Fruit fly (Drosophila melanogaster): ENCODE measurements around the gene CG33769.

The CG33769 gene

DNA sequence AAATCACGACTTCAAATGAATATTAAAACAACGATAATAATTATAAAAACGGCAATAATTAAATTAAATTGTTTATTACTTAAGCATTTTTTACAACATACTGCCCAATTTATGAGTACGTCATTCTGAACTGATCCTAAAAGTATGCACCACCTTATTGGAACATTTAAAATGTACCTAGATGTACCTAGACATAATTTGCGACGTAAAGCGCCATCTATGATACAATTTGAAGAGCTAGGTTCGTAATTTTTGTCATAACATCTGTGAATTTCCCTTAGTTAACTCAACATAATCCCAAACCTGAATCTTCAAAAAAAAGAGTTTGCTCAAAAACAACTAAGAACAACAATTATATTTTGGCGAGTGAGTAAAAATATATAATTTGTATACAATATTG lies 13.6 kb upstream of the CG33769 start:
- TF ChIP-seq rgr (GFP tag; optimal IDR thresholded peaks at IDR 0.05), result no peak
- peak; percentile 52 for TF ChIP-seq Myc (optimal IDR thresholded peaks at IDR 0.05)

DNA sequence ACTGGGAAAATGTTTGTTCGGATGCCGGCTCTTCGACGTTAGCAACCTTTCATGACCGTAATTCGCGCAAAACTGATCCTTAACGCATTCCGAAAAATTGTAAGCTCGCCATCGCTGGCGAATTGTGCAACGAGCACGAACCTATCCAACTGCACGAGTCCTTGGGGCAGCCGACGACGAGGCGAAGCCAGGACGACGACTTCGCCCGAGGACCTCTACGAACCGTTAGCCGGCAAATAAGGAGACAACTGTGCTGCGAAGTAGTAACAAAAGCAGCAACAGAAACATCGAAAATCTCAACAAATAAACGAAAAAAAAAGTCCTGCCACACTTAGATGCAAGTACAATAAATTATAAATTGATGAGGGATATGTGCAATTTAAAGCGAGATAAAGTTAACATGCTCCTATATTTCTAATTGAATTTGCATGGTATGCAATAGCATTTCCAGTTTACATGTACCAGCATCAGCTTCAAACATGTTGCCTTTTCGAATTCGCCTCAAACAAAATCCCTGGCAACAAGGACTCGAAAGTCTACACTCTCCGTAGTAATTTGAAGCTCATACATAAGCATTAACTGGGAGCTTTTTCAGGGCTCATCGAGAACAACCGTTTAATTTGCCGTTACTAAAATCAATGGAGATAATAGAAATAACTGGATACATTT lies 9.7 kb upstream of the CG33769 start, which contains the start of gene CG14459:
Gene CG14459 (minus strand): TSS at position 51 of the 669 bp plus-strand sequence.
- TF ChIP-seq Sp1 (GFP tag; optimal IDR thresholded peaks at IDR 0.05), result no peak
- TF ChIP-seq lola (GFP tag; optimal IDR thresholded peaks at IDR 0.05), result no peak
- TF ChIP-seq Mio (GFP tag; optimal IDR thresholded peaks at IDR 0.05), result no peak
- TF ChIP-seq br (GFP tag; optimal IDR thresholded peaks at IDR 0.05), result no peak
- TF ChIP-seq usp (GFP tag; optimal IDR thresholded peaks at IDR 0.05), result no peak
- no peak for TF ChIP-seq fru (GFP tag; optimal IDR thresholded peaks at IDR 0.05)
- no peak for TF ChIP-seq dmrt93B (GFP tag; optimal IDR thresholded peaks at IDR 0.05)
- TF ChIP-seq psq (GFP tag; optimal IDR thresholded peaks at IDR 0.05), result no peak
- no peak for TF ChIP-seq h (GFP tag; optimal IDR thresholded peaks at IDR 0.05)
- TF ChIP-seq Hnf4 (GFP tag; optimal IDR thresholded peaks at IDR 0.05), result no peak
- TF ChIP-seq dl (GFP tag; optimal IDR thresholded peaks at IDR 0.05; ENCODE audit: insufficient read depth in 1 of 2, partially characterized antibody in 2 of 2), result no peak
- TF ChIP-seq Jra (GFP tag; optimal IDR thresholded peaks at IDR 0.05), result no peak
- no peak for TF ChIP-seq woc (GFP tag; optimal IDR thresholded peaks at IDR 0.05)

- TF ChIP-seq jim (GFP tag; optimal IDR thresholded peaks at IDR 0.05) (no peak), tai (GFP tag; optimal IDR thresholded peaks at IDR 0.05) (no peak), Hr83 (GFP tag; optimal IDR thresholded peaks at IDR 0.05; ENCODE audit: poor library complexity, severe bottlenecking) (no peak), CG9705 (GFP tag; optimal IDR thresholded peaks at IDR 0.05) (no peak), usp (GFP tag; optimal IDR thresholded peaks at IDR 0.05) (no peak), ey (GFP tag; optimal IDR thresholded peaks at IDR 0.05) (no peak), h (GFP tag; optimal IDR thresholded peaks at IDR 0.05) (no peak)
Measured at dm6 chr3L:22642276-22642900, 5.3 kb upstream of the CG33769 start.

DNA sequence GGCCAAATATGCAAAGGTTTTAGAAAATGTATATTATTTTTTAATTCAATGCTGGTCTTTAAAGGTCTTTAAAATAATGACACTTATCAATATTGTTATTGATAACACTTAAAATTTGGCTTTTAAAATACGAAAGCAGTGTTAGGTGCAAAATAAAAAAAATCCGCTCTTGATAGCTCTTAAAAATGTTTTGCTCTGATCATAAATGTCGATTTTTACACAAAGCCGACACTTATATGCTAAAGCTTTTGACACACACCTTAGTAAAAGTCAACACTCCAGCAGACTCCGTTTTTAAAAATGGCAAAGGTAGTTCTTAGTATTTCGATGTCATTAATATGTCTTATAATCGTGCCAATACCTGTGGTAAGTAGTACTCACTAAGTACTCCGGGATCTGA lies 2.4 kb upstream of the CG33769 start, which contains the start of gene CG33766:
Gene CG33766 (plus strand): TSS at position 301 of the 400 bp plus-strand sequence.
- TF ChIP-seq N (GFP tag; optimal IDR thresholded peaks at IDR 0.05), result no peak

- TF ChIP-seq foxo (GFP tag; optimal IDR thresholded peaks at IDR 0.05), result no peak
- no peak for TF ChIP-seq N (GFP tag; optimal IDR thresholded peaks at IDR 0.05)
- no peak for TF ChIP-seq Rel (GFP tag; optimal IDR thresholded peaks at IDR 0.05)
- TF ChIP-seq Rel (tag; optimal IDR thresholded peaks at IDR 0.05), result no peak
- TF ChIP-seq Dfd (GFP tag; optimal IDR thresholded peaks at IDR 0.05), result no peak
- no peak for TF ChIP-seq usp (GFP tag; optimal IDR thresholded peaks at IDR 0.05)
- no peak for TF ChIP-seq woc (GFP tag; optimal IDR thresholded peaks at IDR 0.05)
- TF ChIP-seq Vsx2 (GFP tag; optimal IDR thresholded peaks at IDR 0.05; ENCODE audit: partially characterized antibody), result no peak
- no peak for TF ChIP-seq CG32264 (GFP tag; optimal IDR thresholded peaks at IDR 0.05)
- no peak for TF ChIP-seq br (GFP tag; optimal IDR thresholded peaks at IDR 0.05)
- no peak for TF ChIP-seq Hnf4 (GFP tag; optimal IDR thresholded peaks at IDR 0.05)
- TF ChIP-seq Jra (GFP tag; optimal IDR thresholded peaks at IDR 0.05), result no peak
- no peak for TF ChIP-seq Mio (GFP tag; optimal IDR thresholded peaks at IDR 0.05)
- TF ChIP-seq Abd-B (GFP tag; optimal IDR thresholded peaks at IDR 0.05), result no peak
- no peak for TF ChIP-seq dsf (GFP tag; optimal IDR thresholded peaks at IDR 0.05; ENCODE audit: borderline replicate concordance)
- no peak for TF ChIP-seq sage (GFP tag; optimal IDR thresholded peaks at IDR 0.05)
- TF ChIP-seq brk (GFP tag; optimal IDR thresholded peaks at IDR 0.05), result no peak
Measured at dm6 chr3L:22646007-22646406, 1.7 kb upstream of the CG33769 start, which contains the start of gene CG33767. Gene CG33767, plus strand, starts transcription at chr3L:22646307.

Measured in whole organism, wandering third instar larva.